Fruit fly (Drosophila melanogaster) whole organism, adult: Measurements from ENCODE around the gene CG42833.

Experiments used
- CG11617 ChIP-seq: fragments of 200-800 bp; sonication (Bioruptor generic); optimal IDR thresholded peaks from 2 replicates; lab custom pipeline; 2017; ENCODE audit warnings: mild to moderate bottlenecking, missing biosample characterization, missing genetic modification reagents, missing genetic modification characterization
- CG14711 ChIP-seq: fragments of 200-800 bp; sonication (Bioruptor generic); optimal IDR thresholded peaks from 2 replicates; lab custom pipeline; 2018; ENCODE audit warnings: missing biosample characterization, mild to moderate bottlenecking, missing genetic modification characterization, moderate library complexity
- CG7101 ChIP-seq: fragments of 200-800 bp; sonication (Bioruptor generic); optimal IDR thresholded peaks from 2 replicates; lab custom pipeline; 2018; ENCODE audit warnings: missing biosample characterization, mild to moderate bottlenecking, missing genetic modification characterization, moderate library complexity
- Clk ChIP-seq: fragments of 200-800 bp; sonication (Bioruptor generic); optimal IDR thresholded peaks from 2 replicates; lab custom pipeline; 2017; ENCODE audit warnings: missing biosample characterization, missing genetic modification characterization
- Mnt ChIP-seq: fragments of 200-800 bp; sonication (Bioruptor generic); optimal IDR thresholded peaks from 2 replicates; lab custom pipeline; 2016; ENCODE audit warnings: missing biosample characterization, mild to moderate bottlenecking, missing genetic modification characterization
- bab1 ChIP-seq: fragments of 200-800 bp; sonication (Bioruptor generic); optimal IDR thresholded peaks from 3 replicates; lab custom pipeline; 2019; ENCODE audit warnings: missing biosample characterization, mild to moderate bottlenecking, missing genetic modification characterization, moderate library complexity
- cic ChIP-seq: fragments of 200-800 bp; sonication (Bioruptor generic); optimal IDR thresholded peaks from 2 replicates; lab custom pipeline; 2017; ENCODE audit warnings: missing biosample characterization, mild to moderate bottlenecking, missing genetic modification characterization, moderate library complexity
- kay ChIP-seq: fragments of 200-800 bp; sonication (Bioruptor generic); peaks from one replicate; lab custom pipeline; 2016; ENCODE audit warnings: missing biosample characterization, missing genetic modification characterization, borderline replicate concordance
- pad ChIP-seq: fragments of 200-800 bp; sonication (Bioruptor generic); optimal IDR thresholded peaks from 3 replicates; lab custom pipeline; 2017; ENCODE audit warnings: missing biosample characterization, missing genetic modification characterization, mild to moderate bottlenecking, moderate library complexity, missing genetic modification reagents
- tj ChIP-seq: fragments of 200-800 bp; sonication (Bioruptor generic); optimal IDR thresholded peaks from 3 replicates; lab custom pipeline; 2017; ENCODE audit warnings: missing biosample characterization, mild to moderate bottlenecking, missing genetic modification characterization, moderate library complexity

DNA sequence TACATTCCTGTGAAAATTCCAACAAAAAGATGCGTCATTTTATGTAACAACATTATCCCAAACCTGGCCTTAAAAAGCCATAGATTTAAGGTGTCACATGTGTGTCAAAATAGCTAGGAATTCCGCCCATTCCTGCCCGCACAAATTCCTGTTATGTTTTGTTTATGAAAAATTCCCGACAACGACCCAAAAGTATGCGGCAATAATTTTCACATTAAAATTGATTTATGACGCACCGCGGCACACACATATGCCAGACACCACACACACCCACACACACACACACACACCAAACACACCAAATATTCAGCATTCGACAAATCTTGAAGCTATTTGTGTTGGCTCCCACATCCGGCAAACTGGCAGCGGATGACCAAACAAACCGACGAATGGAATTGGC, 17.1 kb upstream of the CG42833 start:
- TF ChIP-seq kay (GFP tag; lab: Kevin White, UChicago) = no peak
- TF ChIP-seq CG7101 (tag; lab: Kevin White, UChicago) = no peak
- TF ChIP-seq Clk (GFP tag; lab: Kevin White, UChicago) = no peak
- no peak for TF ChIP-seq bab1 (GFP tag; lab: Kevin White, UChicago)
- no peak for TF ChIP-seq pad
- TF ChIP-seq CG14711 (tag; lab: Kevin White, UChicago) = no peak
- no peak for TF ChIP-seq Mnt
- no peak for TF ChIP-seq CG11617 (GFP tag; lab: Kevin White, UChicago)
- TF ChIP-seq tj (GFP tag; lab: Kevin White, UChicago) = no peak
- no peak for TF ChIP-seq cic (GFP tag; lab: Kevin White, UChicago)
